Fruit fly (Drosophila melanogaster) whole organism: ENCODE measurements around the gene CG31635.

Experiments used
- CG8478 ChIP-seq: fragments of >200 bp; optimal IDR thresholded peaks from 2 replicates; lab custom pipeline; 2018; ENCODE audit warnings: inconsistent platforms
- Dll ChIP-seq: fragments of >200 bp; optimal IDR thresholded peaks from 2 replicates; lab custom pipeline; 2017
- EcR ChIP-seq, 2 experiments: fragments of >200 bp; optimal IDR thresholded peaks; 2 replicates each; lab custom pipeline; 2017; ENCODE audit warnings: missing biosample characterization in 2 of 2, missing genetic modification characterization in 2 of 2, missing genetic modification reagents in 2 of 2
- pan ChIP-seq: fragments of >200 bp; optimal IDR thresholded peaks from 2 replicates; lab custom pipeline; 2017
- usp ChIP-seq: fragments of >200 bp; optimal IDR thresholded peaks from 2 replicates; lab custom pipeline; 2017; ENCODE audit warnings: missing biosample characterization, missing genetic modification characterization, mixed read lengths

DNA sequence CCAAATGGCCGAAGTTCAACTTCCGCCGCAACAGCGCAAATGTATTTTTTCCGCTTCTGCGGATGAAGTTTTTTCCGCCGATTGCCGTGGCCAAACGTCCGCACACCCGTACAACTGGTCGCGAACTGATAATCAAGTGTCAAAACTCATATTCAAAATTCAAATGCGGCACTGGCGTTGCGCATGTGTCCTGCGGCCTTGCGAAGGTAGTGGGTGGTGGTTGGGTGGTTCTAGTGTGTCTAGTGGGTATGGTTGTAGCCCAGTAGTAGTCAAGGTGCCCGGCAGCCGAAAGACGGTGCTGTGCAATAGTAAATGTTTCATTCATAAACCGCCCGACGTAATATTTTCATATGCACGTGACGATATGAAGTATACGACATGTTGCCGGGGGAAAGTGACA, 27.3 kb downstream of the CG31635 start, which contains the start of gene DIP-iota:
- TF ChIP-seq pan (no peak), Dll (lab: Kevin White, UChicago) (no peak), EcR (GFP tag; optimal IDR thresholded peaks at IDR 0.05; lab: Kevin White, UChicago) (no peak), CG8478 (lab: Kevin White, UChicago) (no peak), usp (GFP tag; lab: Kevin White, UChicago) (no peak)
